Fruit fly (Drosophila melanogaster) whole organism, embryonic: ENCODE results near the gene Tep4.

Source experiments
- ATbp ChIP-seq: fragments of 200-800 bp; sonication (Bioruptor generic); optimal IDR thresholded peaks from 2 replicates; lab custom pipeline; 2017; ENCODE audit warnings: missing biosample characterization, mild to moderate bottlenecking, missing genetic modification characterization, missing genetic modification reagents
- Atf6 ChIP-seq: fragments of 200-800 bp; sonication (Bioruptor generic); IDR thresholded peaks from 2 replicates; pipeline ENCODE4 v1.3.6; 2022; ENCODE audit warnings: missing biosample characterization, missing genetic modification characterization
- CG10209 ChIP-seq: fragments of 200-800 bp; sonication (Bioruptor generic); optimal IDR thresholded peaks from 3 replicates; lab custom pipeline; 2017; ENCODE audit warnings: missing biosample characterization, mild to moderate bottlenecking, missing genetic modification characterization, missing genetic modification reagents
- CG10267 ChIP-seq: fragments of 200-800 bp; sonication (Bioruptor generic); optimal IDR thresholded peaks from 2 replicates; lab custom pipeline; 2018; ENCODE audit warnings: missing biosample characterization, mild to moderate bottlenecking, missing genetic modification characterization, moderate library complexity
- CG10959 ChIP-seq: fragments of 200-800 bp; sonication (Bioruptor generic); IDR thresholded peaks from 2 replicates; pipeline ENCODE4 v1.3.6; 2022; ENCODE audit warnings: missing biosample characterization, missing genetic modification characterization
- CG12155 ChIP-seq: fragments of 200-800 bp; sonication (Bioruptor generic); optimal IDR thresholded peaks from 3 replicates; lab custom pipeline; 2016; ENCODE audit warnings: missing biosample characterization, missing genetic modification characterization
- CG12391 ChIP-seq: fragments of 200-800 bp; sonication (Bioruptor generic); optimal IDR thresholded peaks from 3 replicates; lab custom pipeline; 2018; ENCODE audit warnings: missing biosample characterization, mild to moderate bottlenecking, missing genetic modification characterization, moderate library complexity
- CG12942 ChIP-seq: fragments of 200-800 bp; sonication (Bioruptor generic); optimal IDR thresholded peaks from 3 replicates; lab custom pipeline; 2016; ENCODE audit warnings: missing biosample characterization, missing genetic modification characterization
- CG15479 ChIP-seq: fragments of 200-800 bp; sonication (Bioruptor generic); optimal IDR thresholded peaks from 3 replicates; lab custom pipeline; 2019; ENCODE audit warnings: missing biosample characterization, mild to moderate bottlenecking, missing genetic modification characterization, moderate library complexity
- CG15514 ChIP-seq: fragments of 200-800 bp; sonication (Bioruptor generic); optimal IDR thresholded peaks from 3 replicates; lab custom pipeline; 2017; ENCODE audit warnings: missing biosample characterization, missing genetic modification characterization, mild to moderate bottlenecking, moderate library complexity, missing genetic modification reagents
- CG15696 ChIP-seq: fragments of 200-800 bp; sonication (Bioruptor generic); optimal IDR thresholded peaks from 2 replicates; lab custom pipeline; 2019; ENCODE audit warnings: missing biosample characterization, mild to moderate bottlenecking, missing genetic modification characterization, moderate library complexity
- CG1602 ChIP-seq: fragments of 200-800 bp; sonication (Bioruptor generic); optimal IDR thresholded peaks from 3 replicates; lab custom pipeline; 2016; ENCODE audit warnings: missing biosample characterization, missing genetic modification characterization
- CG17385 ChIP-seq: fragments of 200-800 bp; sonication (Bioruptor generic); optimal IDR thresholded peaks from 3 replicates; lab custom pipeline; 2018; ENCODE audit warnings: missing biosample characterization, mild to moderate bottlenecking, missing genetic modification characterization
- CG17612 ChIP-seq: fragments of 200-800 bp; sonication (Bioruptor generic); IDR thresholded peaks from 2 replicates; pipeline ENCODE4 v1.3.6; 2022; ENCODE audit warnings: missing biosample characterization, missing genetic modification characterization
- CG17802 ChIP-seq: fragments of 200-800 bp; sonication (Bioruptor generic); optimal IDR thresholded peaks from 2 replicates; lab custom pipeline; 2018; ENCODE audit warnings: missing biosample characterization, mild to moderate bottlenecking, missing genetic modification characterization, moderate library complexity
- CG17829 ChIP-seq: fragments of 200-800 bp; optimal IDR thresholded peaks from 2 replicates; lab custom pipeline; 2019; ENCODE audit warnings: missing biosample characterization, mild to moderate bottlenecking, missing genetic modification characterization, moderate library complexity
- CG17912 ChIP-seq: fragments of 200-800 bp; sonication (Bioruptor generic); optimal IDR thresholded peaks from 2 replicates; lab custom pipeline; 2018; ENCODE audit warnings: missing biosample characterization, mild to moderate bottlenecking, missing genetic modification characterization
- CG1792 ChIP-seq: fragments of 200-800 bp; sonication (Bioruptor generic); optimal IDR thresholded peaks from 2 replicates; lab custom pipeline; 2016; ENCODE audit warnings: missing biosample characterization, missing genetic modification characterization
- CG2116 ChIP-seq: fragments of 200-800 bp; sonication (Bioruptor generic); optimal IDR thresholded peaks from 3 replicates; lab custom pipeline; 2018; ENCODE audit warnings: missing biosample characterization, mild to moderate bottlenecking, missing genetic modification characterization
- CG30403 ChIP-seq: fragments of 200-800 bp; sonication (Bioruptor generic); optimal IDR thresholded peaks from 3 replicates; lab custom pipeline; 2016; ENCODE audit warnings: missing biosample characterization, missing genetic modification characterization
- CG4404 ChIP-seq: fragments of 200-800 bp; sonication (Bioruptor generic); IDR thresholded peaks from 2 replicates; pipeline ENCODE4 v1.3.6; 2022; ENCODE audit warnings: missing biosample characterization, missing genetic modification characterization
- CG6254 ChIP-seq: fragments of 200-800 bp; sonication (Bioruptor generic); optimal IDR thresholded peaks from 3 replicates; lab custom pipeline; 2017; ENCODE audit warnings: mild to moderate bottlenecking, missing biosample characterization, missing genetic modification reagents, missing genetic modification characterization
- CG6791 ChIP-seq: fragments of 200-800 bp; sonication (Bioruptor generic); IDR thresholded peaks from 3 replicates; pipeline ENCODE4 v1.3.6; 2022; ENCODE audit warnings: missing biosample characterization, missing genetic modification characterization; ENCODE audit not compliant: partially characterized antibody
- CG7372 ChIP-seq: fragments of 200-800 bp; sonication (Bioruptor generic); IDR thresholded peaks from 2 replicates; pipeline ENCODE4 v1.3.6; 2022; ENCODE audit warnings: missing biosample characterization, missing genetic modification characterization
- CG7928 ChIP-seq: fragments of 200-800 bp; sonication (Bioruptor generic); optimal IDR thresholded peaks from 2 replicates; lab custom pipeline; 2017; ENCODE audit warnings: missing biosample characterization, mild to moderate bottlenecking, missing genetic modification characterization
- D19A ChIP-seq: fragments of 200-800 bp; optimal IDR thresholded peaks from 3 replicates; lab custom pipeline; 2019; ENCODE audit warnings: missing biosample characterization, mild to moderate bottlenecking, missing genetic modification characterization, moderate library complexity
- HLH54F ChIP-seq: fragments of 200-800 bp; sonication (Bioruptor generic); optimal IDR thresholded peaks from 3 replicates; lab custom pipeline; 2016; ENCODE audit warnings: missing biosample characterization, missing genetic modification characterization
- HmgZ ChIP-seq: fragments of 200-800 bp; sonication (Bioruptor generic); optimal IDR thresholded peaks from 2 replicates; lab custom pipeline; 2018; ENCODE audit warnings: missing biosample characterization, mild to moderate bottlenecking, missing genetic modification characterization
- Hr78 ChIP-seq, 2 experiments: fragments of 200-800 bp in 1 of 2; fragments of >200 bp in 1 of 2; sonication (Bioruptor generic) in 1 of 2; optimal IDR thresholded peaks; 2 replicates each; lab custom pipeline; 2017 to 2019; ENCODE audit warnings: missing biosample characterization in 2 of 2, missing genetic modification characterization in 2 of 2, mild to moderate bottlenecking in 1 of 2, moderate library complexity in 1 of 2
- NC2α ChIP-seq: fragments of 200-800 bp; sonication (Bioruptor generic); optimal IDR thresholded peaks from 2 replicates; lab custom pipeline; 2016; ENCODE audit warnings: missing biosample characterization, missing genetic modification characterization
- Tbp ChIP-seq: fragments of >200 bp; optimal IDR thresholded peaks from 2 replicates; lab custom pipeline; 2018; ENCODE audit warnings: missing biosample characterization, missing genetic modification characterization
- Xrp1 ChIP-seq: fragments of 200-800 bp; sonication (Bioruptor generic); IDR thresholded peaks from 2 replicates; pipeline ENCODE4 v1.3.6; 2022; ENCODE audit warnings: missing biosample characterization, missing genetic modification characterization
- abd-A ChIP-seq: fragments of 200-800 bp; sonication (Bioruptor generic); optimal IDR thresholded peaks from 3 replicates; lab custom pipeline; 2019; ENCODE audit warnings: missing biosample characterization, mild to moderate bottlenecking, missing genetic modification characterization, moderate library complexity
- ash1 ChIP-seq: fragments of 200-800 bp; sonication (Bioruptor generic); optimal IDR thresholded peaks from 2 replicates; lab custom pipeline; 2018; ENCODE audit warnings: missing biosample characterization, mild to moderate bottlenecking, missing genetic modification characterization
- cas ChIP-seq: fragments of 200-800 bp; sonication (Bioruptor generic); IDR thresholded peaks from 2 replicates; pipeline ENCODE4 v1.3.6; 2022; ENCODE audit warnings: missing biosample characterization, missing genetic modification characterization
- cg ChIP-seq: fragments of 200-800 bp; sonication (Bioruptor generic); optimal IDR thresholded peaks from 3 replicates; lab custom pipeline; 2019; ENCODE audit warnings: missing biosample characterization, mild to moderate bottlenecking, missing genetic modification characterization, moderate library complexity
- da ChIP-seq: fragments of 200-800 bp; sonication (Bioruptor generic); optimal IDR thresholded peaks from 2 replicates; lab custom pipeline; 2016; ENCODE audit warnings: missing biosample characterization, missing genetic modification characterization
- fd96Cb ChIP-seq: fragments of 200-800 bp; sonication (Bioruptor generic); optimal IDR thresholded peaks from 2 replicates; lab custom pipeline; 2018; ENCODE audit warnings: missing biosample characterization, mild to moderate bottlenecking, missing genetic modification characterization, moderate library complexity
- gsb-n ChIP-seq: fragments of 200-800 bp; sonication (Bioruptor generic); optimal IDR thresholded peaks from 3 replicates; lab custom pipeline; 2018; ENCODE audit warnings: missing biosample characterization, mild to moderate bottlenecking, missing genetic modification characterization
- ind ChIP-seq: fragments of 200-800 bp; sonication (Bioruptor generic); optimal IDR thresholded peaks from 3 replicates; lab custom pipeline; 2016; ENCODE audit warnings: missing biosample characterization, missing genetic modification characterization
- mirr ChIP-seq: fragments of 200-800 bp; sonication (Bioruptor generic); optimal IDR thresholded peaks from 3 replicates; lab custom pipeline; 2018; ENCODE audit warnings: missing biosample characterization, mild to moderate bottlenecking, missing genetic modification characterization
- nerfin-2 ChIP-seq: fragments of 200-800 bp; sonication (Bioruptor generic); IDR thresholded peaks from 2 replicates; pipeline ENCODE4 v1.3.6; 2022; ENCODE audit warnings: missing biosample characterization, missing genetic modification characterization; ENCODE audit not compliant: partially characterized antibody
- peb ChIP-seq: fragments of 200-800 bp; sonication (Bioruptor generic); IDR thresholded peaks from 2 replicates; pipeline ENCODE4 v1.3.6; 2022; ENCODE audit warnings: missing biosample characterization, missing genetic modification characterization
- pita ChIP-seq: fragments of 200-800 bp; sonication (Bioruptor generic); optimal IDR thresholded peaks from 2 replicates; lab custom pipeline; 2017; ENCODE audit warnings: missing biosample characterization, mild to moderate bottlenecking, missing genetic modification characterization
- pzg ChIP-seq: fragments of 200-800 bp; sonication (Bioruptor generic); optimal IDR thresholded peaks from 3 replicates; lab custom pipeline; 2018; ENCODE audit warnings: missing biosample characterization, mild to moderate bottlenecking, missing genetic modification characterization, moderate library complexity
- salm ChIP-seq: fragments of 200-800 bp; sonication (Bioruptor generic); optimal IDR thresholded peaks from 2 replicates; lab custom pipeline; 2018; ENCODE audit warnings: missing biosample characterization, mild to moderate bottlenecking, missing genetic modification characterization
- sens ChIP-seq: fragments of 200-800 bp; sonication (Bioruptor generic); peaks from one replicate; lab custom pipeline; 2016; ENCODE audit warnings: missing biosample characterization, missing genetic modification characterization
- stwl ChIP-seq: fragments of 200-800 bp; sonication (Bioruptor generic); optimal IDR thresholded peaks from 3 replicates; lab custom pipeline; 2018; ENCODE audit warnings: missing biosample characterization, mild to moderate bottlenecking, missing genetic modification characterization, moderate library complexity
- tio ChIP-seq: fragments of 200-800 bp; sonication (Bioruptor generic); optimal IDR thresholded peaks from 2 replicates; lab custom pipeline; 2017; ENCODE audit warnings: missing biosample characterization, missing genetic modification characterization, inconsistent platforms
- tup ChIP-seq: fragments of 200-800 bp; sonication (Bioruptor generic); optimal IDR thresholded peaks from 2 replicates; lab custom pipeline; 2016; ENCODE audit warnings: missing biosample characterization, mild to moderate bottlenecking, missing genetic modification characterization, moderate library complexity

The Tep4 gene

dm6 chr2L:19528308-19528707 lies 20.0 kb upstream of the Tep4 start (continued):
- TF ChIP-seq ind (peak; percentile 96), CG12391 (peak; percentile 97), peb (GFP tag; lab: Robert Waterston, UW) (peak; percentile 77), sens (GFP tag; lab: Kevin White, UChicago) (peak; percentile 98), CG10209 (GFP tag; lab: Kevin White, UChicago) (peak; percentile 95), D19A (peak; percentile 84), CG1792 (GFP tag; lab: Kevin White, UChicago) (peak; percentile 93), pzg (peak; percentile 33), Hr78 (GFP tag; optimal IDR thresholded peaks at IDR 0.05; lab: Kevin White, UChicago) (peak in 1 of 2 experiments; percentile 50), pita (GFP tag; lab: Kevin White, UChicago) (no peak), HLH54F (peak; percentile 96), CG12155 (GFP tag; lab: Kevin White, UChicago) (peak; percentile 95), CG15514 (GFP tag; lab: Kevin White, UChicago) (peak; percentile 94), CG17829 (tag; lab: Kevin White, UChicago) (peak; percentile 87), Tbp (no peak), nerfin-2 (GFP tag; lab: Robert Waterston, UW) (no peak), CG2116 (GFP tag; lab: Kevin White, UChicago) (peak; percentile 70), CG17385 (peak; percentile 94), HmgZ (tag; lab: Kevin White, UChicago) (peak; percentile 99), CG12942 (GFP tag; lab: Kevin White, UChicago) (peak; percentile 85), CG30403 (GFP tag; lab: Kevin White, UChicago) (peak; percentile 96), gsb-n (tag; lab: Kevin White, UChicago) (peak; percentile 71), ATbp (GFP tag; lab: Kevin White, UChicago) (peak; percentile 86), CG17612 (peak; percentile 90), CG10959 (peak; percentile 72), Atf6 (GFP tag; lab: Robert Waterston, UW) (peak; percentile 99), tio (GFP tag; lab: Kevin White, UChicago) (no peak), fd96Cb (tag; lab: Kevin White, UChicago) (peak; percentile 80), Xrp1 (GFP tag; lab: Robert Waterston, UW) (peak; percentile 92), CG7372 (peak; percentile 96), cas (GFP tag; lab: Robert Waterston, UW) (peak; percentile 97), cg (no peak), CG10267 (tag; lab: Kevin White, UChicago) (peak; percentile 86), stwl (no peak), salm (peak; percentile 89), da (GFP tag; lab: Kevin White, UChicago) (peak; percentile 78), CG17912 (peak; percentile 25), CG6254 (peak; percentile 54), tup (GFP tag; lab: Kevin White, UChicago) (peak; percentile 89), CG17802 (tag; lab: Kevin White, UChicago) (peak; percentile 55), CG1602 (GFP tag; lab: Kevin White, UChicago) (peak; percentile 85), CG6791 (GFP tag; lab: Robert Waterston, UW) (no peak), NC2α (GFP tag; lab: Kevin White, UChicago) (peak; percentile 76), CG7928 (peak; percentile 81), ash1 (peak; percentile 91), CG4404 (GFP tag; lab: Robert Waterston, UW) (peak; percentile 84), CG15696 (tag; lab: Kevin White, UChicago) (peak; percentile 77), abd-A (no peak), mirr (GFP tag; lab: Kevin White, UChicago) (peak; percentile 95), CG15479 (no peak)
